Worm (Caenorhabditis elegans): ENCODE data around the gene nhr-204.

- TF ChIP-seq ama-1 (optimal IDR thresholded peaks at IDR 0.05) (no peak), tra-4 (tag; optimal IDR thresholded peaks at IDR 0.05) (no peak), hmbx-1 (tag; optimal IDR thresholded peaks at IDR 0.05) (no peak), B0310.2 (tag; optimal IDR thresholded peaks at IDR 0.05) (no peak), flt-1 (GFP tag; IDR thresholded peaks at IDR 0.05) (no peak)
Measured at ce11 chrV:283953-284352, 25.3 kb upstream of the nhr-204 start.

All from whole organism, early embryonic.